Fruit fly (Drosophila melanogaster): Measurements from ENCODE around the gene CG4462.
A peak's percentile ranks its signal among the peaks of the same experiment; 100 is the strongest.

The CG4462 gene

dm6 chr3R:19892046-19892445 is 33.1 kb downstream of the CG4462 start:
- TF ChIP-seq woc (GFP tag; optimal IDR thresholded peaks at IDR 0.05) (no peak), h (GFP tag; optimal IDR thresholded peaks at IDR 0.05) (peak; percentile 18), brk (GFP tag; optimal IDR thresholded peaks at IDR 0.05) (no peak), sv (GFP tag; optimal IDR thresholded peaks at IDR 0.05) (peak; percentile 44), jim (GFP tag; optimal IDR thresholded peaks at IDR 0.05) (no peak), Myc (optimal IDR thresholded peaks at IDR 0.05) (no peak), Hnf4 (GFP tag; optimal IDR thresholded peaks at IDR 0.05) (no peak), Dif (GFP tag; optimal IDR thresholded peaks at IDR 0.05; ENCODE audit: partially characterized antibody) (no peak), fru (GFP tag; optimal IDR thresholded peaks at IDR 0.05) (peak; percentile 5), Jra (GFP tag; optimal IDR thresholded peaks at IDR 0.05) (no peak), tai (GFP tag; optimal IDR thresholded peaks at IDR 0.05) (no peak), Abd-B (GFP tag; optimal IDR thresholded peaks at IDR 0.05) (no peak), br (GFP tag; optimal IDR thresholded peaks at IDR 0.05) (no peak), psq (GFP tag; optimal IDR thresholded peaks at IDR 0.05) (no peak), Rel (GFP tag; optimal IDR thresholded peaks at IDR 0.05) (no peak), Rel (tag; optimal IDR thresholded peaks at IDR 0.05) (no peak), CrebA (GFP tag; optimal IDR thresholded peaks at IDR 0.05; ENCODE audit: borderline replicate concordance) (no peak), usp (GFP tag; optimal IDR thresholded peaks at IDR 0.05) (no peak), CG9705 (GFP tag; optimal IDR thresholded peaks at IDR 0.05) (no peak), sage (GFP tag; optimal IDR thresholded peaks at IDR 0.05) (no peak), dl (GFP tag; optimal IDR thresholded peaks at IDR 0.05; ENCODE audit: insufficient read depth in 1 of 2, partially characterized antibody in 2 of 2) (no peak)

- no peak for TF ChIP-seq Hr83 (GFP tag; optimal IDR thresholded peaks at IDR 0.05; ENCODE audit: poor library complexity, severe bottlenecking)
Observed at dm6 chr3R:19891363-19891762, 33.8 kb downstream of the CG4462 start.

- TF ChIP-seq GATAd (GFP tag; optimal IDR thresholded peaks at IDR 0.05): no peak
- no peak for TF ChIP-seq Mio (GFP tag; optimal IDR thresholded peaks at IDR 0.05)
- peak in 1 of 2 experiments; percentile 50 for TF ChIP-seq dl (GFP tag; optimal IDR thresholded peaks at IDR 0.05; ENCODE audit: insufficient read depth in 1 of 2, partially characterized antibody in 2 of 2)
- no peak for TF ChIP-seq psq (GFP tag; optimal IDR thresholded peaks at IDR 0.05)
- peak; percentile 32 for TF ChIP-seq Dif (GFP tag; optimal IDR thresholded peaks at IDR 0.05; ENCODE audit: partially characterized antibody)
- peak; percentile 32 for TF ChIP-seq woc (GFP tag; optimal IDR thresholded peaks at IDR 0.05)
- peak; percentile 98 for TF ChIP-seq Myc (optimal IDR thresholded peaks at IDR 0.05)
- peak; percentile 56 for TF ChIP-seq fru (GFP tag; optimal IDR thresholded peaks at IDR 0.05)
- no peak for TF ChIP-seq ey (GFP tag; optimal IDR thresholded peaks at IDR 0.05)
- no peak for TF ChIP-seq br (GFP tag; optimal IDR thresholded peaks at IDR 0.05)
- no peak for TF ChIP-seq Rel (GFP tag; optimal IDR thresholded peaks at IDR 0.05)
- no peak for TF ChIP-seq Rel (tag; optimal IDR thresholded peaks at IDR 0.05)
Observed at dm6 chr3R:19890340-19890998, 34.7 kb downstream of the CG4462 start, which contains the start of gene CG4733. TSS of gene CG4733 (plus strand) at chr3R:19890689.

dm6 chr3R:19889603-19890187 is 35.5 kb downstream of the CG4462 start:
- TF ChIP-seq rgr (GFP tag; optimal IDR thresholded peaks at IDR 0.05): no peak
- TF ChIP-seq fru (GFP tag; optimal IDR thresholded peaks at IDR 0.05): peak; percentile 13
- TF ChIP-seq br (GFP tag; optimal IDR thresholded peaks at IDR 0.05): no peak
- peak; percentile 56 to 70 for TF ChIP-seq dl (GFP tag; optimal IDR thresholded peaks at IDR 0.05; ENCODE audit: insufficient read depth in 1 of 2, partially characterized antibody in 2 of 2)
- TF ChIP-seq Dif (GFP tag; optimal IDR thresholded peaks at IDR 0.05; ENCODE audit: partially characterized antibody): peak; percentile 78

dm6 chr3R:19888156-19888784 is 36.9 kb downstream of the CG4462 start, which contains the start of gene ninaE:
TSS of gene ninaE (minus strand) at chr3R:19888206.
- no peak for TF ChIP-seq sv (GFP tag; optimal IDR thresholded peaks at IDR 0.05)
- TF ChIP-seq Sp1 (GFP tag; optimal IDR thresholded peaks at IDR 0.05): no peak
- TF ChIP-seq OdsH (GFP tag; optimal IDR thresholded peaks at IDR 0.05): no peak
- no peak for TF ChIP-seq CG32264 (GFP tag; optimal IDR thresholded peaks at IDR 0.05)
- TF ChIP-seq foxo (GFP tag; optimal IDR thresholded peaks at IDR 0.05): no peak
- TF ChIP-seq Myc (optimal IDR thresholded peaks at IDR 0.05): no peak
- TF ChIP-seq dsf (GFP tag; optimal IDR thresholded peaks at IDR 0.05; ENCODE audit: borderline replicate concordance): no peak
- TF ChIP-seq lola (GFP tag; optimal IDR thresholded peaks at IDR 0.05): no peak
- no peak for TF ChIP-seq dmrt93B (GFP tag; optimal IDR thresholded peaks at IDR 0.05)
- no peak for TF ChIP-seq ey (GFP tag; optimal IDR thresholded peaks at IDR 0.05)
- TF ChIP-seq Dfd (GFP tag; optimal IDR thresholded peaks at IDR 0.05): no peak
- no peak for TF ChIP-seq brk (GFP tag; optimal IDR thresholded peaks at IDR 0.05)
- TF ChIP-seq pan (optimal IDR thresholded peaks at IDR 0.05): no peak
- TF ChIP-seq woc (GFP tag; optimal IDR thresholded peaks at IDR 0.05): no peak
- no peak for TF ChIP-seq sage (GFP tag; optimal IDR thresholded peaks at IDR 0.05)
- no peak for TF ChIP-seq br (GFP tag; optimal IDR thresholded peaks at IDR 0.05)
- no peak for TF ChIP-seq GATAd (GFP tag; optimal IDR thresholded peaks at IDR 0.05)
